Worm (Caenorhabditis elegans): ENCODE data around the gene Y39A1A.3.

Y39A1A.3 gene

ce11 chrIII:10561904-10562303 lies 34.4 kb downstream of the Y39A1A.3 start, which contains the start of gene Y45F3A.1:
Gene Y45F3A.1 (minus strand): TSS chrIII:10561915.
- TF ChIP-seq elt-2 (tag; optimal IDR thresholded peaks at IDR 0.05) (no peak), ceh-14 (tag; optimal IDR thresholded peaks at IDR 0.05) (no peak), lim-6 (tag; optimal IDR thresholded peaks at IDR 0.05) (no peak), npax-4 (tag; optimal IDR thresholded peaks at IDR 0.05) (no peak), C38D4.7 (GFP tag; optimal IDR thresholded peaks at IDR 0.05) (no peak), ceh-19 (GFP tag; optimal IDR thresholded peaks at IDR 0.05) (no peak), hlh-8 (tag; optimal IDR thresholded peaks at IDR 0.05) (no peak), ceh-22 (tag; optimal IDR thresholded peaks at IDR 0.05) (no peak), pat-9 (tag; optimal IDR thresholded peaks at IDR 0.05) (no peak), pax-1 (tag; optimal IDR thresholded peaks at IDR 0.05) (no peak), dmd-4 (tag; optimal IDR thresholded peaks at IDR 0.05; ENCODE audit: borderline replicate concordance) (no peak), nhr-11 (tag; optimal IDR thresholded peaks at IDR 0.05) (no peak), ceh-31 (tag; optimal IDR thresholded peaks at IDR 0.05) (no peak), hlh-6 (tag; optimal IDR thresholded peaks at IDR 0.05) (no peak), sox-2 (GFP tag; IDR thresholded peaks at IDR 0.05) (no peak), pqm-1 (tag; optimal IDR thresholded peaks at IDR 0.05) (no peak), eyg-1 (tag; optimal IDR thresholded peaks at IDR 0.05) (no peak), ceh-6 (GFP tag; optimal IDR thresholded peaks at IDR 0.05) (no peak)

- TF ChIP-seq pat-9 (tag; optimal IDR thresholded peaks at IDR 0.05): no peak
- no peak for TF ChIP-seq K02D7.2 (tag; optimal IDR thresholded peaks at IDR 0.05)
- no peak for TF ChIP-seq hlh-15 (tag; optimal IDR thresholded peaks at IDR 0.05)
- TF ChIP-seq sdc-2 (tag; optimal IDR thresholded peaks at IDR 0.05): no peak
- no peak for TF ChIP-seq C08G9.2 (tag; optimal IDR thresholded peaks at IDR 0.05)
- TF ChIP-seq fax-1 (tag; optimal IDR thresholded peaks at IDR 0.05): no peak
- TF ChIP-seq fkh-10 (GFP tag; optimal IDR thresholded peaks at IDR 0.05): no peak
- no peak for TF ChIP-seq ztf-16 (tag; optimal IDR thresholded peaks at IDR 0.05)
- no peak for TF ChIP-seq fkh-6 (tag; optimal IDR thresholded peaks at IDR 0.05)
- no peak for TF ChIP-seq ahr-1 (tag; optimal IDR thresholded peaks at IDR 0.05)
- no peak for TF ChIP-seq tbx-2 (tag; optimal IDR thresholded peaks at IDR 0.05)
- TF ChIP-seq madf-2 (tag; optimal IDR thresholded peaks at IDR 0.05): no peak
- TF ChIP-seq nhr-232 (tag; optimal IDR thresholded peaks at IDR 0.05): no peak
- TF ChIP-seq unc-86 (tag; optimal IDR thresholded peaks at IDR 0.05): no peak
These were observed 36.0 kb downstream of the Y39A1A.3 start, which contains the start of gene rab-30 for ce11 chrIII:10560296-10560695. Gene rab-30 (plus strand): TSS chrIII:10560596.

DNA sequence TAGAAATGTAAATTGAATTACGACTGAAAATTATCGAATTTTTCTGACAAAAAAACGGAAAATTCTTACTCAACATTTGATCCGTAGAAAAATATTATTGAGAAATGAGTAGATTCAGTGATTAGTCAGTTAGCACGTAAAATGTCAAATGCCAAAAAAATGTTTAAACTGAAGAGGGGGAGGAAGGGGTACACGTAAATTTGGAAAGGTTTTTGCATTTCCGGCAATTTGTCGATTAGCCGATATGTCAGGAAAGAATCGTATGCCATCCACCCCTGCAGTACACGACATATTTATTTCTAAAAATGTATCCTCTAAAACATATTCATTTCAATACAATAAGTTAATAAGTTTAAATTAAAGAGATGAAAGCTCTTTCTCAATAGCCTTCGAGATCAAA lies 38.4 kb downstream of the Y39A1A.3 start, which contains the start of gene T21C12.4:
Gene T21C12.4, minus strand, starts transcription at position 101 of the 400 bp plus-strand sequence.
- TF ChIP-seq ceh-2 (tag; optimal IDR thresholded peaks at IDR 0.05): no peak
- TF ChIP-seq madf-2 (tag; optimal IDR thresholded peaks at IDR 0.05): no peak
- no peak for TF ChIP-seq lim-6 (tag; optimal IDR thresholded peaks at IDR 0.05)
- TF ChIP-seq unc-3 (GFP tag; conservative IDR thresholded peaks at IDR 0.05): no peak
- TF ChIP-seq unc-3 (tag; optimal IDR thresholded peaks at IDR 0.05): no peak
- no peak for TF ChIP-seq elt-4 (tag; optimal IDR thresholded peaks at IDR 0.05)
- TF ChIP-seq dmd-4 (tag; optimal IDR thresholded peaks at IDR 0.05; ENCODE audit: borderline replicate concordance): no peak
- no peak for TF ChIP-seq ref-2 (tag; optimal IDR thresholded peaks at IDR 0.05)
- TF ChIP-seq Y22D7AL.16 (tag; optimal IDR thresholded peaks at IDR 0.05): no peak
- TF ChIP-seq ama-1 (optimal IDR thresholded peaks at IDR 0.05): no peak
- TF ChIP-seq ceh-30 (tag; optimal IDR thresholded peaks at IDR 0.05): no peak
- TF ChIP-seq mec-3 (tag; optimal IDR thresholded peaks at IDR 0.05; ENCODE audit: borderline replicate concordance): no peak
- TF ChIP-seq ceh-18 (tag; optimal IDR thresholded peaks at IDR 0.05): no peak
- TF ChIP-seq ets-4 (tag; optimal IDR thresholded peaks at IDR 0.05): no peak
- no peak for TF ChIP-seq ttx-3 (tag; optimal IDR thresholded peaks at IDR 0.05)
- TF ChIP-seq fax-1 (tag; optimal IDR thresholded peaks at IDR 0.05): no peak

Data from whole organism, late embryonic.